Worm (Caenorhabditis elegans): ENCODE measurements around the gene hsp-60.

hsp-60 gene

DNA sequence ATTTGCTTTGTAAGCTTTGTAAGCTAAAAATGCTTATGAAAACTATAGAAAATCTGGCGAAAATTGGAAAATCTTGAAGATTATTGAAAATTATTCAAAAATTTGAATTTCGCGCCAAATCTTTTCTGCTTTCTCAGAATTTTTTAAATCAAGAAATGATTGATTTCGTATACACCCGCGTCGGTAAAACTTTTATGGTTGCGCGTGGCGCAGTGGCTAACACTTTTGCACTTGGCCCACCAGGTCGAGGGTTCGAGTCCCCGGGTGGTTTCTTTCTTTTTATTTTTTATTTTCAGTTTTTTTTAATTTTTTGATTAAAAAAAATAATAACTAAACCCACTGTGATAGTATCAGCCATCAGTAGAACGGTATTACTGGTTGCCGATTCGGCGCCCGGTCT is 20.6 kb upstream of the hsp-60 start (continued):
- 0 out of 2 replicates have a peak, but pooled peaks have one; percentile 36 for TF ChIP-seq daf-8 (GFP tag; IDR thresholded peaks at IDR 0.05)

DNA sequence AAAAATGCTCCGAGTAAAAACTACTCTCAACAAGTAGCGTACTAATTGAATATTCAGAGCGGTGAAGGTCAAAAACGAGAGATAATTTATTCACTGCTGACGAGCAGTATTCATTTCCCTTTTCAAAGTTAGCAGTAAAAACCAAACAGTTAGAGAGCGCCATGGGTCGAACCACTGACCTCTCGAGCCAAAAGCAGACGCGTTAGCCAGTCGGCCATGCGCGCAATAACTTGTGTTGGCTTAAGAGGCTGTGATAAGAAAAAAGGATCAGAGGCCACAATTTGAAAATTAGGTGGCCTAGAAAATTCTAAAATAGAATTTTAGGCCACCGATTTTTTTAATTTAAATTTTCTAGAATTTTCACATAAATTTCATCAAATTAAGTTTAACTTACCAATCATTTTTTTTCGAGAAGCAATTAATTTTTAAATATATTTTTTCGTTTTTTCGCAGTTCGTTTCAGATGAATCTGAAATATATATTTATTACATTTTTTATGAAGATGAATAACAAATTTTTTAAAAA is 18.8 kb upstream of the hsp-60 start, which contains the start of gene sms-3:
Gene sms-3, minus strand, starts transcription at position 475 of the 525 bp plus-strand sequence.
- TF ChIP-seq mdl-1 (tag; optimal IDR thresholded peaks at IDR 0.05) (no peak), lin-1 (GFP tag; IDR thresholded peaks at IDR 0.05) (no peak), nhr-237 (tag; optimal IDR thresholded peaks at IDR 0.05) (no peak), lin-39 (tag; optimal IDR thresholded peaks at IDR 0.05) (no peak), Y48G9A.11 (GFP tag; IDR thresholded peaks at IDR 0.05) (peak; percentile 83), mep-1 (tag; optimal IDR thresholded peaks at IDR 0.05) (no peak), cey-2 (tag; optimal IDR thresholded peaks at IDR 0.05; ENCODE audit: borderline replicate concordance, insufficient read depth) (no peak), spr-3 (GFP tag; optimal IDR thresholded peaks at IDR 0.05) (no peak), tra-1 (GFP tag; IDR thresholded peaks at IDR 0.05) (peak; percentile 79; the same call in 1 of the 2 replicates), R02D3.7 (tag; optimal IDR thresholded peaks at IDR 0.05) (no peak), hlh-11 (tag; optimal IDR thresholded peaks at IDR 0.05) (no peak), F37D6.2 (tag; optimal IDR thresholded peaks at IDR 0.05) (no peak), pha-4 (GFP tag; IDR thresholded peaks at IDR 0.05) (peak; percentile 81), pha-4 (tag; optimal IDR thresholded peaks at IDR 0.05) (no peak), dmd-6 (GFP tag; IDR thresholded peaks at IDR 0.05) (peak; percentile 41), lin-13 (GFP tag; optimal IDR thresholded peaks at IDR 0.05) (peak; percentile 82), php-3 (GFP tag; IDR thresholded peaks at IDR 0.05) (no peak), F26F4.8 (GFP tag; conservative IDR thresholded peaks at IDR 0.05) (peak; percentile 84; the same call in 1 of the 2 replicates), egl-27 (tag; optimal IDR thresholded peaks at IDR 0.05) (no peak), mes-2 (tag; optimal IDR thresholded peaks at IDR 0.05; ENCODE audit: poor library complexity, severe bottlenecking) (peak; percentile 68), duxl-1 (tag; optimal IDR thresholded peaks at IDR 0.05; ENCODE audit: poor library complexity) (peak; percentile 61), ZK546.5 (tag; optimal IDR thresholded peaks at IDR 0.05) (no peak), lir-3 (tag; optimal IDR thresholded peaks at IDR 0.05) (peak; percentile 68), dmd-8 (GFP tag; IDR thresholded peaks at IDR 0.05) (peak; percentile 73), hif-1 (tag; optimal IDR thresholded peaks at IDR 0.05) (peak in 1 of 2 experiments; percentile 6), hmg-1.1 (GFP tag; IDR thresholded peaks at IDR 0.05) (0 out of 2 replicates have a peak, but pooled peaks have one; percentile 23), lim-7 (GFP tag; IDR thresholded peaks at IDR 0.05) (peak; percentile 84), nhr-25 (tag; optimal IDR thresholded peaks at IDR 0.05; ENCODE audit: borderline replicate concordance, insufficient read depth) (no peak), aha-1 (tag) (peak; percentile 42), pqm-1 (tag; optimal IDR thresholded peaks at IDR 0.05) (no peak), F10B5.3 (tag; optimal IDR thresholded peaks at IDR 0.05) (no peak), snpc-4 (tag; optimal IDR thresholded peaks at IDR 0.05) (no peak), rbr-2 (tag; optimal IDR thresholded peaks at IDR 0.05) (no peak), F49E8.2 (tag; optimal IDR thresholded peaks at IDR 0.05; ENCODE audit: borderline replicate concordance) (peak; percentile 30), set-16 (GFP tag; IDR thresholded peaks at IDR 0.05) (no peak), attf-4 (tag; optimal IDR thresholded peaks at IDR 0.05) (no peak), lin-15B (tag; optimal IDR thresholded peaks at IDR 0.05) (no peak), T20F7.1 (GFP tag; optimal IDR thresholded peaks at IDR 0.05) (peak; percentile 9), mdt-29 (GFP tag; IDR thresholded peaks at IDR 0.05) (no peak), F44E2.7 (GFP tag; IDR thresholded peaks at IDR 0.05) (peak; percentile 87; the same call in 1 of the 2 replicates), nhr-42 (GFP tag; IDR thresholded peaks at IDR 0.05) (no peak), daf-16 (GFP tag; optimal IDR thresholded peaks at IDR 0.05) (peak in 1 of 2 experiments; percentile 48), daf-16 (tag; optimal IDR thresholded peaks at IDR 0.05) (peak; percentile 44), ceh-28 (tag; optimal IDR thresholded peaks at IDR 0.05) (no peak), egl-43 (GFP tag; IDR thresholded peaks at IDR 0.05) (peak; percentile 83), ceh-20 (GFP tag; IDR thresholded peaks at IDR 0.05) (0 out of 2 replicates have a peak, but pooled peaks have one; percentile 23), gei-8 (GFP tag; optimal IDR thresholded peaks at IDR 0.05) (no peak)
